Worm (Caenorhabditis elegans): ENCODE results near the gene fbxa-210.

ce11 chrV:18086174-18086661, 39.0 kb upstream of the fbxa-210 start, which contains the start of gene Y59A8B.12:
- no peak for TF ChIP-seq dao-5 (tag; optimal IDR thresholded peaks at IDR 0.05)
- no peak for TF ChIP-seq him-1 (tag; optimal IDR thresholded peaks at IDR 0.05)
- no peak for TF ChIP-seq W03F9.2 (tag; optimal IDR thresholded peaks at IDR 0.05)

All from whole organism, L4/young adult.